Worm (Caenorhabditis elegans): Measurements from ENCODE around the gene C08G5.6.

DNA sequence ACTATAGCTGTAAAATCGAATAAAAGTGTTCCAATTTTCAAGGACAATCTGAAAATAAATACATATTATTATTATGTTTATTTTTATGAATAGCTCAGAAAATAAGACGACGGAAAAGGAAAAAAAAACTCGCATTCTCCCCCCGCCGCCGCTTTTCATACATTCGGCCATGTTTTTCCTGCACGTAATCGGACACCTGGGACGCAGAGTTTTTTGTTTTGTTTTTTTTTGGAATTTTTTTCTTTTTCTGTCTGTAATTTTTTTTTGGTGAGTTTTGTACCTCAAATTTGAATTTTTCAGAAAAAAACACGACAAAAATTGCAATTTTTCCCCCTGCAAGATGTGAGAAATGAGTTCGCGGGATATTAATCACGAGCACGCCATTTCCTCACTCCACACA lies at the start of gene C08G5.6:
- TF ChIP-seq attf-6 (GFP tag; IDR thresholded peaks at IDR 0.05) (no peak), B0035.1 (tag; optimal IDR thresholded peaks at IDR 0.05) (no peak), Y53G8AR.9 (GFP tag; conservative IDR thresholded peaks at IDR 0.05) (no peak), lin-26 (GFP tag; IDR thresholded peaks at IDR 0.05) (no peak), xnd-1 (tag; optimal IDR thresholded peaks at IDR 0.05) (no peak), D2030.7 (GFP tag; IDR thresholded peaks at IDR 0.05) (no peak), unc-62 (GFP tag; optimal IDR thresholded peaks at IDR 0.05) (no peak), gei-17 (GFP tag; optimal IDR thresholded peaks at IDR 0.05) (no peak), sea-2 (GFP tag; IDR thresholded peaks at IDR 0.05) (no peak), cebp-1 (GFP tag; IDR thresholded peaks at IDR 0.05) (no peak), cebp-1 (tag; optimal IDR thresholded peaks at IDR 0.05) (no peak), Y56A3A.18 (GFP tag; IDR thresholded peaks at IDR 0.05) (no peak)

Data from whole organism, young adult.